Worm (Caenorhabditis elegans) whole organism, L2 larva: ENCODE data around the gene spp-22.

ENCODE experiments used
- aly-2 ChIP-seq: fragments of 150-350 bp; optimal IDR thresholded peaks from 2 replicates; lab custom pipeline; 2014; ENCODE audit warnings: missing biosample characterization, missing genetic modification characterization
- ama-1 ChIP-seq: fragments of 150-350 bp; optimal IDR thresholded peaks from 2 replicates; lab custom pipeline; 2018; ENCODE audit warnings: inconsistent platforms
- blmp-1 ChIP-seq: sonication (generic microtip); optimal IDR thresholded peaks from 2 replicates; lab custom pipeline; 2017; ENCODE audit warnings: missing genetic modification characterization, mild to moderate bottlenecking, missing compliant biosample characterization, antibody characterized with exemption, moderate library complexity; ENCODE audit not compliant: insufficient read depth
- dmd-4 ChIP-seq: sonication (generic microtip); optimal IDR thresholded peaks from 2 replicates; lab custom pipeline; 2017; ENCODE audit warnings: missing biosample characterization, missing genetic modification characterization
- egl-27 ChIP-seq: sonication (generic microtip); optimal IDR thresholded peaks from 3 replicates; lab custom pipeline; 2017; ENCODE audit warnings: missing biosample characterization, missing genetic modification reagents, missing genetic modification characterization
- fos-1 ChIP-seq: fragments of 150-350 bp; optimal IDR thresholded peaks from 2 replicates; lab custom pipeline; 2014; ENCODE audit warnings: missing biosample characterization, missing genetic modification characterization
- lsy-2 ChIP-seq, 2 experiments: fragments of 150-350 bp in 1 of 2; sonication (generic microtip) in 1 of 2; optimal IDR thresholded peaks; 2 replicates each; lab custom pipeline; 2014 to 2017; ENCODE audit warnings: missing biosample characterization in 2 of 2, missing genetic modification characterization in 2 of 2
- nhr-23 ChIP-seq: fragments of 150-350 bp; optimal IDR thresholded peaks from 2 replicates; lab custom pipeline; 2014; ENCODE audit warnings: missing biosample characterization, missing genetic modification reagents, missing genetic modification characterization
- nhr-6 ChIP-seq: fragments of 150-350 bp; optimal IDR thresholded peaks from 2 replicates; lab custom pipeline; 2014; ENCODE audit warnings: missing biosample characterization, missing genetic modification characterization
- snpc-4 ChIP-seq: fragments of 150-350 bp; optimal IDR thresholded peaks from 2 replicates; lab custom pipeline; 2014; ENCODE audit warnings: missing biosample characterization, missing genetic modification characterization
- zag-1 ChIP-seq: fragments of 150-350 bp; optimal IDR thresholded peaks from 2 replicates; lab custom pipeline; 2014; ENCODE audit warnings: missing biosample characterization, missing genetic modification characterization

ce11 chrX:7244756-7245155 lies 33.3 kb downstream of the spp-22 start:
- TF ChIP-seq blmp-1 (tag; lab: Kevin White, UChicago) (no peak), zag-1 (no peak), snpc-4 (no peak), nhr-23 (tag; lab: Kevin White, UChicago) (no peak), dmd-4 (tag; lab: Kevin White, UChicago) (no peak), egl-27 (tag; lab: Kevin White, UChicago) (no peak), fos-1 (tag; lab: Kevin White, UChicago) (peak; percentile 61), ama-1 (lab: Kevin White, UChicago) (no peak), nhr-6 (tag; lab: Kevin White, UChicago) (no peak), aly-2 (no peak), lsy-2 (tag; optimal IDR thresholded peaks at IDR 0.05; lab: Kevin White, UChicago) (no peak)
